Fruit fly (Drosophila melanogaster) whole organism, embryonic: ENCODE results near the gene ftz-f1.

Source experiments
- Antp ChIP-seq: fragments of 200-800 bp; sonication (Bioruptor generic); optimal IDR thresholded peaks from 3 replicates; lab custom pipeline; 2016; ENCODE audit warnings: missing biosample characterization, missing genetic modification characterization
- Atf-2 ChIP-seq: fragments of 200-800 bp; sonication (Bioruptor generic); optimal IDR thresholded peaks from 2 replicates; lab custom pipeline; 2016; ENCODE audit warnings: missing biosample characterization, missing genetic modification characterization
- CG10543 ChIP-seq: fragments of 200-800 bp; sonication (Bioruptor generic); optimal IDR thresholded peaks from 3 replicates; lab custom pipeline; 2017; ENCODE audit warnings: missing biosample characterization, mild to moderate bottlenecking, missing genetic modification characterization, moderate library complexity
- CG11093 ChIP-seq: fragments of 200-800 bp; sonication (Bioruptor generic); IDR thresholded peaks from 3 replicates; pipeline ENCODE4 v1.3.6; 2022; ENCODE audit warnings: missing biosample characterization, missing genetic modification characterization
- CG12236 ChIP-seq: fragments of 200-800 bp; sonication (Bioruptor generic); optimal IDR thresholded peaks from 2 replicates; lab custom pipeline; 2016; ENCODE audit warnings: missing biosample characterization, missing genetic modification characterization
- CG14050 ChIP-seq: fragments of 200-800 bp; sonication (Bioruptor generic); IDR thresholded peaks from 3 replicates; pipeline ENCODE4 v1.3.6; 2022; ENCODE audit warnings: missing biosample characterization, missing genetic modification characterization
- CG15269 ChIP-seq: fragments of 200-800 bp; sonication (Bioruptor generic); optimal IDR thresholded peaks from 2 replicates; lab custom pipeline; 2018; ENCODE audit warnings: missing biosample characterization, mild to moderate bottlenecking, missing genetic modification characterization, moderate library complexity
- CG18262 ChIP-seq: fragments of 200-800 bp; optimal IDR thresholded peaks from 3 replicates; lab custom pipeline; 2019; ENCODE audit warnings: missing biosample characterization, mild to moderate bottlenecking, missing genetic modification characterization, moderate library complexity
- CG32532 ChIP-seq: fragments of 200-800 bp; sonication (Bioruptor generic); IDR thresholded peaks from 2 replicates; pipeline ENCODE4 v1.3.6; 2022; ENCODE audit warnings: missing biosample characterization, missing genetic modification characterization
- CG34224 ChIP-seq: fragments of 200-800 bp; sonication (Bioruptor generic); IDR thresholded peaks from 3 replicates; pipeline ENCODE4 v1.3.6; 2022; ENCODE audit warnings: missing biosample characterization, missing genetic modification characterization; ENCODE audit not compliant: partially characterized antibody
- CG34422 ChIP-seq: fragments of 200-800 bp; sonication (Bioruptor generic); IDR thresholded peaks from 3 replicates; pipeline ENCODE4 v1.3.6; 2022; ENCODE audit warnings: missing biosample characterization, missing genetic modification characterization
- CG3995 ChIP-seq: fragments of 200-800 bp; sonication (Bioruptor generic); optimal IDR thresholded peaks from 3 replicates; lab custom pipeline; 2016; ENCODE audit warnings: missing biosample characterization, missing genetic modification characterization
- CG42726 ChIP-seq: fragments of 200-800 bp; sonication (Bioruptor generic); IDR thresholded peaks from 2 replicates; pipeline ENCODE4 v1.3.6; 2022; ENCODE audit warnings: missing biosample characterization, missing genetic modification characterization; ENCODE audit not compliant: partially characterized antibody
- CG4404 ChIP-seq: fragments of 200-800 bp; sonication (Bioruptor generic); IDR thresholded peaks from 2 replicates; pipeline ENCODE4 v1.3.6; 2022; ENCODE audit warnings: missing biosample characterization, missing genetic modification characterization
- CG5245 ChIP-seq: fragments of 200-800 bp; sonication (Bioruptor generic); optimal IDR thresholded peaks from 3 replicates; lab custom pipeline; 2016; ENCODE audit warnings: missing biosample characterization, missing genetic modification characterization
- CG7928 ChIP-seq: fragments of 200-800 bp; sonication (Bioruptor generic); optimal IDR thresholded peaks from 2 replicates; lab custom pipeline; 2017; ENCODE audit warnings: missing biosample characterization, mild to moderate bottlenecking, missing genetic modification characterization
- CG8290 ChIP-seq, 3 experiments: fragments of 200-800 bp; sonication (Bioruptor generic); optimal IDR thresholded peaks; 2 replicates each; lab custom pipeline; 2016 to 2019; ENCODE audit warnings: missing biosample characterization in 3 of 3, missing genetic modification characterization in 3 of 3, mild to moderate bottlenecking in 2 of 3, moderate library complexity in 1 of 3
- CG8478 ChIP-seq: fragments of >200 bp; optimal IDR thresholded peaks from 2 replicates; lab custom pipeline; 2018
- CG9215 ChIP-seq: fragments of 200-800 bp; sonication (Bioruptor generic); IDR thresholded peaks from 2 replicates; pipeline ENCODE4 v1.3.6; 2022; ENCODE audit warnings: missing biosample characterization, missing genetic modification characterization
- CG9817 ChIP-seq: fragments of 200-800 bp; sonication (Bioruptor generic); optimal IDR thresholded peaks from 2 replicates; lab custom pipeline; 2018; ENCODE audit warnings: missing biosample characterization, mild to moderate bottlenecking, missing genetic modification characterization, moderate library complexity
- Camta ChIP-seq: fragments of 200-800 bp; sonication (Bioruptor generic); optimal IDR thresholded peaks from 2 replicates; lab custom pipeline; 2016; ENCODE audit warnings: missing biosample characterization, missing genetic modification characterization
- Dad ChIP-seq: fragments of 200-800 bp; sonication (Bioruptor generic); optimal IDR thresholded peaks from 3 replicates; lab custom pipeline; 2016; ENCODE audit warnings: missing biosample characterization, missing genetic modification characterization
- Gsc ChIP-seq: fragments of 200-800 bp; sonication (Bioruptor generic); IDR thresholded peaks from 2 replicates; pipeline ENCODE4 v1.3.6; 2022; ENCODE audit warnings: missing biosample characterization, missing genetic modification characterization
- HLHmδ ChIP-seq: fragments of 200-800 bp; sonication (Bioruptor generic); optimal IDR thresholded peaks from 2 replicates; lab custom pipeline; 2018; ENCODE audit warnings: missing biosample characterization, mild to moderate bottlenecking, missing genetic modification characterization, moderate library complexity
- MBD-R2 ChIP-seq: fragments of 200-800 bp; sonication (Bioruptor generic); IDR thresholded peaks from 2 replicates; pipeline ENCODE4 v1.3.6; 2022; ENCODE audit warnings: missing biosample characterization, missing genetic modification characterization
- MTF-1 ChIP-seq: fragments of 200-800 bp; sonication (Bioruptor generic); optimal IDR thresholded peaks from 2 replicates; lab custom pipeline; 2018; ENCODE audit warnings: missing biosample characterization, mild to moderate bottlenecking, missing genetic modification characterization, borderline replicate concordance
- Myb ChIP-seq: fragments of 200-800 bp; sonication (Bioruptor generic); optimal IDR thresholded peaks from 2 replicates; lab custom pipeline; 2016; ENCODE audit warnings: missing biosample characterization, missing genetic modification characterization
- Oli ChIP-seq: fragments of 200-800 bp; sonication (Bioruptor generic); optimal IDR thresholded peaks from 2 replicates; lab custom pipeline; 2018; ENCODE audit warnings: missing biosample characterization, mild to moderate bottlenecking, missing genetic modification characterization, moderate library complexity
- Ptx1 ChIP-seq: fragments of 200-800 bp; sonication (Bioruptor generic); IDR thresholded peaks from 2 replicates; pipeline ENCODE4 v1.3.6; 2022; ENCODE audit warnings: missing biosample characterization, missing genetic modification characterization
- Taf1 ChIP-seq: fragments of 200-800 bp; sonication (Bioruptor generic); IDR thresholded peaks from 2 replicates; pipeline ENCODE4 v1.3.6; 2022; ENCODE audit warnings: missing biosample characterization, missing genetic modification characterization
- Usf ChIP-seq: fragments of 200-800 bp; sonication (Bioruptor generic); optimal IDR thresholded peaks from 2 replicates; lab custom pipeline; 2017; ENCODE audit warnings: missing genotype, missing biosample characterization, missing genetic modification characterization
- YL-1 ChIP-seq: fragments of 200-800 bp; sonication (Bioruptor generic); optimal IDR thresholded peaks from 3 replicates; lab custom pipeline; 2017; ENCODE audit warnings: missing biosample characterization, mild to moderate bottlenecking, missing genetic modification characterization
- aop ChIP-seq: fragments of 200-800 bp; sonication (Bioruptor generic); IDR thresholded peaks from 2 replicates; pipeline ENCODE4 v1.3.6; 2022; ENCODE audit warnings: missing biosample characterization, missing genetic modification characterization
- az2 ChIP-seq: fragments of 200-800 bp; sonication (Bioruptor generic); optimal IDR thresholded peaks from 3 replicates; lab custom pipeline; 2016; ENCODE audit warnings: missing biosample characterization, missing genetic modification characterization
- bigmax ChIP-seq: fragments of 200-800 bp; sonication (Bioruptor generic); optimal IDR thresholded peaks from 2 replicates; lab custom pipeline; 2018; ENCODE audit warnings: missing biosample characterization, mild to moderate bottlenecking, missing genetic modification characterization
- cad ChIP-seq: fragments of >200 bp; optimal IDR thresholded peaks from 2 replicates; lab custom pipeline; 2017; ENCODE audit warnings: missing biosample characterization, missing genetic modification characterization
- crc ChIP-seq: fragments of 200-800 bp; sonication (Bioruptor generic); optimal IDR thresholded peaks from 2 replicates; lab custom pipeline; 2016; ENCODE audit warnings: missing biosample characterization, missing genetic modification characterization
- dysf ChIP-seq: fragments of 200-800 bp; sonication (Bioruptor generic); IDR thresholded peaks from 3 replicates; pipeline ENCODE4 v1.3.6; 2022; ENCODE audit warnings: missing biosample characterization, missing genetic modification characterization
- en ChIP-seq: fragments of 200-800 bp; sonication (Bioruptor generic); optimal IDR thresholded peaks from 2 replicates; lab custom pipeline; 2016; ENCODE audit warnings: missing biosample characterization, missing genetic modification characterization
- fru ChIP-seq: fragments of >200 bp; optimal IDR thresholded peaks from 2 replicates; lab custom pipeline; 2017
- hth ChIP-seq: fragments of >200 bp; optimal IDR thresholded peaks from 2 replicates; lab custom pipeline; 2017; ENCODE audit warnings: inconsistent platforms
- luna ChIP-seq: fragments of 200-800 bp; sonication (Bioruptor generic); optimal IDR thresholded peaks from 2 replicates; lab custom pipeline; 2016; ENCODE audit warnings: missing biosample characterization, missing genetic modification characterization
- mam ChIP-seq: fragments of 200-800 bp; sonication (Bioruptor generic); optimal IDR thresholded peaks from 3 replicates; lab custom pipeline; 2016; ENCODE audit warnings: missing biosample characterization, missing genetic modification characterization
- pb ChIP-seq: fragments of 200-800 bp; sonication (Bioruptor generic); optimal IDR thresholded peaks from 3 replicates; lab custom pipeline; 2016; ENCODE audit warnings: missing biosample characterization, missing genetic modification characterization
- peb ChIP-seq: fragments of 200-800 bp; sonication (Bioruptor generic); IDR thresholded peaks from 2 replicates; pipeline ENCODE4 v1.3.6; 2022; ENCODE audit warnings: missing biosample characterization, missing genetic modification characterization
- pnt ChIP-seq: fragments of 200-800 bp; sonication (Bioruptor generic); optimal IDR thresholded peaks from 3 replicates; lab custom pipeline; 2016; ENCODE audit warnings: missing biosample characterization, missing genetic modification characterization
- sd ChIP-seq: fragments of 200-800 bp; sonication (Bioruptor generic); optimal IDR thresholded peaks from 3 replicates; lab custom pipeline; 2018; ENCODE audit warnings: missing biosample characterization, mild to moderate bottlenecking, missing genetic modification characterization, moderate library complexity
- slou ChIP-seq: fragments of 200-800 bp; sonication (Bioruptor generic); optimal IDR thresholded peaks from 3 replicates; lab custom pipeline; 2016; ENCODE audit warnings: missing biosample characterization, missing genetic modification characterization
- sr ChIP-seq: fragments of 200-800 bp; sonication (Bioruptor generic); IDR thresholded peaks from 3 replicates; pipeline ENCODE4 v1.3.6; 2022; ENCODE audit warnings: missing biosample characterization, missing genetic modification characterization
- stc ChIP-seq: fragments of 200-800 bp; sonication (Bioruptor generic); IDR thresholded peaks from 2 replicates; pipeline ENCODE4 v1.3.6; 2022; ENCODE audit warnings: missing biosample characterization, missing genetic modification characterization
- tgo ChIP-seq: fragments of 200-800 bp; sonication (Bioruptor generic); IDR thresholded peaks from 3 replicates; pipeline ENCODE4 v1.3.6; 2022; ENCODE audit warnings: missing biosample characterization, missing genetic modification characterization
- tna ChIP-seq: fragments of 200-800 bp; sonication (Bioruptor generic); IDR thresholded peaks from 2 replicates; pipeline ENCODE4 v1.3.6; 2022; ENCODE audit warnings: missing biosample characterization, missing genetic modification characterization; ENCODE audit not compliant: partially characterized antibody

The ftz-f1 gene

DNA sequence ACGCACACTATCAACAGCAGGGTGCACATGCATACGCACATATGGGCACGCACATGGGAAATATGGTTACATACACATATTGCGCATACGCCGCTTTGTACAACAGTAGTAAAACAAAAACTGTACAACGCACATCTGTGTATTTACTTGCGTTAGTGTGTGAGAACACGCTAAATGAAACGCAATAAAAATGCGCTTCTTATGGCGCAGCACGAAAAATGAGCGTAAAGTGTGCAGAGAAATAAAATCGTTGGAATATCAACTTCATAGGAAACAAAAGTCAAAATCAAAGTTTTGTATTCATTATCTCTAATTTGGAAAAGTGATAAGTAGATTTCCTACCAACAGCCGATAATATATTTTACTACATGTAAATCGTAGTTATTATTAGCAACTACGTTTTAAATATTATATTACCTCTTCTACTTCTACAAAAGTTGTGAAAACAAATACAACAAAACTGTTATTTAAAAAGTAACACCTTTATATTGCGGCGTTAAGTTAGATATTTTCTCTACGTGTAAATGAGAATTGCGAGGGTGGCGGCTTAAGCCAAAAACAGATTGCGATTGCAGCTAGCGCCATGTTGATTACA is 44.7 kb downstream of the ftz-f1 start (continued):
- no peak for TF ChIP-seq Usf
- TF ChIP-seq mam: no peak
- TF ChIP-seq luna (GFP tag; lab: Kevin White, UChicago): no peak
- no peak for TF ChIP-seq Gsc (GFP tag; lab: Robert Waterston, UW)
- peak; percentile 73 for TF ChIP-seq CG18262 (tag; lab: Kevin White, UChicago)
- no peak for TF ChIP-seq CG34224 (GFP tag; lab: Robert Waterston, UW)
- no peak for TF ChIP-seq CG9817 (tag; lab: Kevin White, UChicago)
- no peak for TF ChIP-seq slou (GFP tag; lab: Kevin White, UChicago)
- peak; percentile 39; the same call in 2 of the 3 replicates for TF ChIP-seq CG14050 (GFP tag; lab: Robert Waterston, UW)
- TF ChIP-seq sr (GFP tag; lab: Robert Waterston, UW): peak; percentile 43; the same call in 1 of the 3 replicates
- TF ChIP-seq HLHmδ (GFP tag; lab: Kevin White, UChicago): no peak
- TF ChIP-seq bigmax (GFP tag; lab: Kevin White, UChicago): no peak
- TF ChIP-seq CG34422 (GFP tag; lab: Robert Waterston, UW): 0 out of 3 replicates have a peak, but pooled peaks have one; percentile 30
- peak; percentile 51 for TF ChIP-seq az2 (GFP tag; lab: Kevin White, UChicago)
- TF ChIP-seq MBD-R2 (GFP tag; lab: Robert Waterston, UW): no peak
- TF ChIP-seq CG10543 (GFP tag; lab: Kevin White, UChicago): no peak
- TF ChIP-seq dysf: peak; percentile 59; the same call in 2 of the 3 replicates
- no peak for TF ChIP-seq Dad (GFP tag; lab: Kevin White, UChicago)
- no peak for TF ChIP-seq en (GFP tag; lab: Kevin White, UChicago)
- no peak for TF ChIP-seq Atf-2 (GFP tag; lab: Kevin White, UChicago)
- no peak for TF ChIP-seq Antp (GFP tag; lab: Kevin White, UChicago)
- no peak for TF ChIP-seq tna (GFP tag; lab: Robert Waterston, UW)
- no peak for TF ChIP-seq sd (tag; lab: Kevin White, UChicago)
- TF ChIP-seq hth (lab: Kevin White, UChicago): no peak
- TF ChIP-seq tgo (GFP tag; lab: Robert Waterston, UW): peak; percentile 58
- TF ChIP-seq CG8478 (lab: Kevin White, UChicago): no peak
- TF ChIP-seq pnt (GFP tag; lab: Kevin White, UChicago): no peak
- no peak for TF ChIP-seq pb (GFP tag; lab: Kevin White, UChicago)
- TF ChIP-seq CG3995 (GFP tag; lab: Kevin White, UChicago): no peak
- peak; percentile 69 for TF ChIP-seq Oli (tag; lab: Kevin White, UChicago)
- TF ChIP-seq crc (GFP tag; lab: Kevin White, UChicago): no peak
- TF ChIP-seq CG42726 (GFP tag; lab: Robert Waterston, UW): no peak
- TF ChIP-seq CG5245 (GFP tag; lab: Kevin White, UChicago): no peak
- TF ChIP-seq peb: 0 out of 2 replicates have a peak, but pooled peaks have one; percentile 13
- no peak for TF ChIP-seq aop (GFP tag; lab: Robert Waterston, UW)
- TF ChIP-seq CG7928 (GFP tag; lab: Kevin White, UChicago): no peak
- TF ChIP-seq Camta: peak; percentile 51
- TF ChIP-seq CG12236: no peak
- TF ChIP-seq MTF-1 (GFP tag; lab: Kevin White, UChicago): no peak
- no peak for TF ChIP-seq CG4404 (GFP tag; lab: Robert Waterston, UW)
- TF ChIP-seq Ptx1: peak; percentile 68
- no peak for TF ChIP-seq CG9215 (GFP tag; lab: Robert Waterston, UW)
- TF ChIP-seq CG32532 (GFP tag; lab: Robert Waterston, UW): no peak; the same call in 1 of the 2 replicates
- peak; percentile 59 for TF ChIP-seq stc (GFP tag; lab: Robert Waterston, UW)
- no peak for TF ChIP-seq fru (lab: Kevin White, UChicago)
- no peak for TF ChIP-seq Taf1
- no peak for TF ChIP-seq Myb
- peak; percentile 58 for TF ChIP-seq CG15269
- TF ChIP-seq CG11093 (GFP tag; lab: Robert Waterston, UW): peak; percentile 23; the same call in 1 of the 3 replicates
- TF ChIP-seq cad (GFP tag; lab: Kevin White, UChicago): no peak
- TF ChIP-seq YL-1: no peak
- TF ChIP-seq CG8290 (GFP tag; optimal IDR thresholded peaks at IDR 0.05; lab: Kevin White, UChicago): no peak
- TF ChIP-seq CG8290 (tag; optimal IDR thresholded peaks at IDR 0.05; lab: Kevin White, UChicago): no peak
